Worm (Caenorhabditis elegans): ENCODE data around the gene R05D3.3.

DNA sequence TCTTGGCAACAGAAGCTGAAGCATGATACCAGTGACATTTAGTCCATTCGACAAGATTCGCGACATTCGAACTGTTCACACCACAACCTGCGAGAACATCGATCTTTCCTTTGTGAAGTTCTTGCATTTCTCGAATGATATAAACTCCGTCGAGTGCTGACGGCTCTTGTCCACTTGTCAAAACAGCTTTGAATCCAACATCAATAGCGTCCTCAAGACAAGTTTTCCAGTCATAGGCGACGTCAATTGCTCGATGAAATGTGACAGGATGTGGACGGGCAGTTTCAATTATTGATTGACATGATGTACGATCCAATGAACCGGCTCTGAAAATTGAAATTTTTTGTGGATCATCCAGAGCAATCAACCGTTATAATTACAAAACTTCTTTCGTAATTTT, 38.8 kb downstream of the R05D3.3 start:
- TF ChIP-seq ama-1 (optimal IDR thresholded peaks at IDR 0.05) = no peak
- TF ChIP-seq flt-1 (GFP tag; IDR thresholded peaks at IDR 0.05) = no peak
- no peak for TF ChIP-seq tbx-37 (GFP tag; conservative IDR thresholded peaks at IDR 0.05)
- TF ChIP-seq ceh-13 (GFP tag; optimal IDR thresholded peaks at IDR 0.05) = no peak
- TF ChIP-seq F13C5.2 (tag; optimal IDR thresholded peaks at IDR 0.05) = no peak
- no peak for TF ChIP-seq hnd-1 (tag; optimal IDR thresholded peaks at IDR 0.05)
- no peak for TF ChIP-seq B0310.2 (tag; optimal IDR thresholded peaks at IDR 0.05)
- no peak for TF ChIP-seq scrt-1 (GFP tag; IDR thresholded peaks at IDR 0.05)
- TF ChIP-seq hmbx-1 (tag; optimal IDR thresholded peaks at IDR 0.05) = no peak
- no peak for TF ChIP-seq pes-1 (GFP tag; IDR thresholded peaks at IDR 0.05)
